Fruit fly (Drosophila melanogaster): ENCODE data around the gene CG31810.
A peak's percentile ranks its signal among the peaks of the same experiment; 100 is the strongest.

Gene CG31810

dm6 chr2L:16887660-16888573 is 35.7 kb upstream of the CG31810 start, which contains the start of the genes osi and tweek (continued):
- no peak for TF ChIP-seq D (optimal IDR thresholded peaks at IDR 0.05)
- peak; percentile 29 for TF ChIP-seq D (GFP tag; optimal IDR thresholded peaks at IDR 0.05)
- TF ChIP-seq CG7786 (GFP tag; optimal IDR thresholded peaks at IDR 0.05) = peak; percentile 29
- no peak for TF ChIP-seq CG1832 (GFP tag; optimal IDR thresholded peaks at IDR 0.05)
- peak; percentile 57 for TF ChIP-seq sug (tag; optimal IDR thresholded peaks at IDR 0.05)
- TF ChIP-seq CG16815 (GFP tag; optimal IDR thresholded peaks at IDR 0.05) = peak; percentile 83
- no peak for TF ChIP-seq Vsx1 (GFP tag; optimal IDR thresholded peaks at IDR 0.05)
- no peak for TF ChIP-seq CG4854 (GFP tag; optimal IDR thresholded peaks at IDR 0.05)
- TF ChIP-seq CG18262 (tag; optimal IDR thresholded peaks at IDR 0.05) = no peak
- TF ChIP-seq CG6254 (GFP tag; optimal IDR thresholded peaks at IDR 0.05) = no peak
- TF ChIP-seq exex (tag; optimal IDR thresholded peaks at IDR 0.05) = no peak
- TF ChIP-seq her (GFP tag; optimal IDR thresholded peaks at IDR 0.05) = peak; percentile 25
- TF ChIP-seq CG8944 (GFP tag; optimal IDR thresholded peaks at IDR 0.05) = peak; percentile 55
- TF ChIP-seq MESR4 (GFP tag; optimal IDR thresholded peaks at IDR 0.05) = peak; percentile 82
- TF ChIP-seq Pdp1 (GFP tag; optimal IDR thresholded peaks at IDR 0.05) = peak; percentile 33 to 93
- no peak for TF ChIP-seq sqz (GFP tag; optimal IDR thresholded peaks at IDR 0.05)
- no peak for TF ChIP-seq Sox102F (GFP tag; optimal IDR thresholded peaks at IDR 0.05)
- 0 out of 2 replicates have a peak, but pooled peaks have one; percentile 14 for TF ChIP-seq Adf1 (GFP tag; IDR thresholded peaks at IDR 0.05)
- TF ChIP-seq CG18599 (GFP tag; optimal IDR thresholded peaks at IDR 0.05) = peak; percentile 48
- no peak for TF ChIP-seq CG2875 (GFP tag; optimal IDR thresholded peaks at IDR 0.05)
- TF ChIP-seq CG7963 (GFP tag; IDR thresholded peaks at IDR 0.05; ENCODE audit: partially characterized antibody) = peak; percentile 84
- no peak for TF ChIP-seq Atf6 (GFP tag; IDR thresholded peaks at IDR 0.05)
- TF ChIP-seq CG17912 (GFP tag; optimal IDR thresholded peaks at IDR 0.05) = no peak
- TF ChIP-seq jigr1 (GFP tag; IDR thresholded peaks at IDR 0.05) = no peak
- TF ChIP-seq CG13424 (tag; optimal IDR thresholded peaks at IDR 0.05) = peak; percentile 75
- TF ChIP-seq B-H1 (GFP tag; IDR thresholded peaks at IDR 0.05) = no peak; the same call in 2 of the 3 replicates
- no peak for TF ChIP-seq CG13624 (GFP tag; optimal IDR thresholded peaks at IDR 0.05)
- TF ChIP-seq CG6791 (GFP tag; IDR thresholded peaks at IDR 0.05; ENCODE audit: partially characterized antibody) = peak; percentile 93
- TF ChIP-seq Atf-2 (GFP tag; optimal IDR thresholded peaks at IDR 0.05) = no peak
- TF ChIP-seq dm (GFP tag; optimal IDR thresholded peaks at IDR 0.05) = peak; percentile 47
- no peak for TF ChIP-seq CG6683 (GFP tag; optimal IDR thresholded peaks at IDR 0.05)
- no peak for TF ChIP-seq HmgD (GFP tag; optimal IDR thresholded peaks at IDR 0.05)
- TF ChIP-seq CG8478 (optimal IDR thresholded peaks at IDR 0.05) = no peak
- no peak for TF ChIP-seq CG6765 (GFP tag; optimal IDR thresholded peaks at IDR 0.05)
- TF ChIP-seq Lpt (GFP tag; optimal IDR thresholded peaks at IDR 0.05) = no peak
- TF ChIP-seq cg (GFP tag; optimal IDR thresholded peaks at IDR 0.05) = no peak
- no peak for TF ChIP-seq Doc2 (GFP tag; IDR thresholded peaks at IDR 0.05)
- TF ChIP-seq fu2 (GFP tag; optimal IDR thresholded peaks at IDR 0.05) = peak; percentile 56
- TF ChIP-seq CG31365 (tag; optimal IDR thresholded peaks at IDR 0.05) = no peak
- TF ChIP-seq CG11723 (GFP tag; optimal IDR thresholded peaks at IDR 0.05) = no peak
- peak; percentile 90 for TF ChIP-seq bbx (GFP tag; IDR thresholded peaks at IDR 0.05; ENCODE audit: partially characterized antibody)
- peak; percentile 59; the same call in 2 of the 3 replicates for TF ChIP-seq CG34422 (GFP tag; IDR thresholded peaks at IDR 0.05)
- no peak for TF ChIP-seq zen (tag; optimal IDR thresholded peaks at IDR 0.05)
- TF ChIP-seq CG11504 (tag; optimal IDR thresholded peaks at IDR 0.05) = no peak
- no peak for TF ChIP-seq Side (GFP tag; optimal IDR thresholded peaks at IDR 0.05)
- TF ChIP-seq MBD-R2 (GFP tag; IDR thresholded peaks at IDR 0.05) = peak; percentile 75
- TF ChIP-seq CG4424 (GFP tag; optimal IDR thresholded peaks at IDR 0.05) = peak; percentile 53
- no peak for TF ChIP-seq Hr78 (GFP tag; optimal IDR thresholded peaks at IDR 0.05)
- TF ChIP-seq Poxn (GFP tag; IDR thresholded peaks at IDR 0.05) = peak; percentile 67
